Fruit fly (Drosophila melanogaster): ENCODE measurements around the gene CG17139.

DNA sequence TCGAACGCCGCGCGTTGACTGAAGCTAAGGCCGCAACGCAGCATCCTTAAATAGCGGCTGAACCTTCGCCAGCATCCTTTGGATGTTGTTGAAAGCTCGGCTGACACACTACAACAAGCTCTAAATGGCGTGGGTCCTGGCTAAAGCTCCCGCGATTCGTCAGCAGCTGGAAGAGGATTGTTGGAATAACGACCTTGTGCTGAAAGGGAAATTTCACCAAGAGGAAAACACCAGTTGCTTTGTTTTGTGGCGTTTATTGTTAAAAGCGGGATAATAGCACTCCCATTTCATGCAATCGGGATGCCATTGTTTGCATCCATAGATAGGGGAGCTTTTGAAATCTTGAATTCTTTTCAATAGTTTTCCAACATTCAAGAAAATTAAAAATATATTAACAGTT, 8.0 kb downstream of the CG17139 start, which contains the start of gene Nos:
- no peak for TF ChIP-seq CG5204 (GFP tag; optimal IDR thresholded peaks at IDR 0.05)
- no peak for TF ChIP-seq CG7045 (GFP tag; optimal IDR thresholded peaks at IDR 0.05)
- no peak for TF ChIP-seq bab1 (GFP tag; optimal IDR thresholded peaks at IDR 0.05)
- TF ChIP-seq toe (GFP tag; optimal IDR thresholded peaks at IDR 0.05): no peak
- TF ChIP-seq cnc (optimal IDR thresholded peaks at IDR 0.05): no peak
- TF ChIP-seq Mnt (GFP tag; optimal IDR thresholded peaks at IDR 0.05): no peak
- no peak for TF ChIP-seq ovo (GFP tag; optimal IDR thresholded peaks at IDR 0.05)
- no peak for TF ChIP-seq CG14711 (tag; optimal IDR thresholded peaks at IDR 0.05)
- TF ChIP-seq Crg-1 (GFP tag; optimal IDR thresholded peaks at IDR 0.05): no peak
